Fruit fly (Drosophila melanogaster) S2 (cell line): ENCODE data around the gene CG31248.

Source experiments
- CG8478 ChIP-seq: fragments of >200 bp; optimal IDR thresholded peaks from 2 replicates; lab custom pipeline; 2018
- CTCF ChIP-seq, 2 experiments: fragments of >200 bp; optimal IDR thresholded peaks; 2 replicates each; lab custom pipeline; 2018

CG31248 gene

dm6 chr3R:7122172-7123072 lies 6.7 kb upstream of the CG31248 start:
- TF ChIP-seq CG8478 (lab: Kevin White, UChicago): no peak
- TF ChIP-seq CTCF (optimal IDR thresholded peaks at IDR 0.05; lab: Kevin White, UChicago): no peak

dm6 chr3R:7123073-7123572 lies 6.0 kb upstream of the CG31248 start:
- no peak for TF ChIP-seq CG8478 (lab: Kevin White, UChicago)
- no peak for TF ChIP-seq CTCF (optimal IDR thresholded peaks at IDR 0.05; lab: Kevin White, UChicago)

- no peak for TF ChIP-seq CG8478 (lab: Kevin White, UChicago)
- no peak for TF ChIP-seq CTCF (optimal IDR thresholded peaks at IDR 0.05; lab: Kevin White, UChicago)
These were observed 5.4 kb upstream of the CG31248 start for dm6 chr3R:7123699-7124098.

- TF ChIP-seq CG8478 (lab: Kevin White, UChicago): no peak
- peak in 1 of 2 experiments; percentile 21 for TF ChIP-seq CTCF (optimal IDR thresholded peaks at IDR 0.05; lab: Kevin White, UChicago)
These were observed 4.9 kb upstream of the CG31248 start, which contains the start of the genes Alh and CG10098 for dm6 chr3R:7124109-7124639. Alh (minus strand) TSS chr3R:7124185. CG10098 (plus strand) TSS chr3R:7124548.

dm6 chr3R:7127966-7128365 lies 1.2 kb upstream of the CG31248 start, which contains the start of gene CG10068:
CG10068 (minus strand) TSS chr3R:7128027.
- TF ChIP-seq CTCF (optimal IDR thresholded peaks at IDR 0.05; lab: Kevin White, UChicago): no peak
- TF ChIP-seq CG8478 (lab: Kevin White, UChicago): no peak

dm6 chr3R:7130827-7131226 lies 1.7 kb downstream of the CG31248 start:
- TF ChIP-seq CTCF (optimal IDR thresholded peaks at IDR 0.05; lab: Kevin White, UChicago) (no peak), CG8478 (lab: Kevin White, UChicago) (no peak)

dm6 chr3R:7131260-7131659 lies 2.1 kb downstream of the CG31248 start, which contains the start of gene CG31493:
CG31493 (plus strand) TSS chr3R:7131560.
- no peak for TF ChIP-seq CG8478 (lab: Kevin White, UChicago)
- TF ChIP-seq CTCF (optimal IDR thresholded peaks at IDR 0.05; lab: Kevin White, UChicago): no peak

dm6 chr3R:7134715-7135505 lies 5.8 kb downstream of the CG31248 start:
- no peak for TF ChIP-seq CTCF (optimal IDR thresholded peaks at IDR 0.05; lab: Kevin White, UChicago)
- no peak for TF ChIP-seq CG8478 (lab: Kevin White, UChicago)

dm6 chr3R:7135881-7136280 lies 6.8 kb downstream of the CG31248 start, which contains the start of gene Fer1:
Fer1 (plus strand) TSS chr3R:7136206.
- TF ChIP-seq CTCF (optimal IDR thresholded peaks at IDR 0.05; lab: Kevin White, UChicago): no peak

dm6 chr3R:7137207-7137606 lies 8.1 kb downstream of the CG31248 start:
- TF ChIP-seq CTCF (optimal IDR thresholded peaks at IDR 0.05; lab: Kevin White, UChicago): no peak
- no peak for TF ChIP-seq CG8478 (lab: Kevin White, UChicago)

- no peak for TF ChIP-seq CTCF (optimal IDR thresholded peaks at IDR 0.05; lab: Kevin White, UChicago)
- TF ChIP-seq CG8478 (lab: Kevin White, UChicago): no peak
These were observed 8.9 kb downstream of the CG31248 start for dm6 chr3R:7138058-7138457.

dm6 chr3R:7139188-7140038 lies 10.3 kb downstream of the CG31248 start:
- peak; percentile 58 to 72 for TF ChIP-seq CTCF (optimal IDR thresholded peaks at IDR 0.05; lab: Kevin White, UChicago)
- TF ChIP-seq CG8478 (lab: Kevin White, UChicago): no peak

- TF ChIP-seq CG8478 (lab: Kevin White, UChicago) (no peak), CTCF (optimal IDR thresholded peaks at IDR 0.05; lab: Kevin White, UChicago) (no peak)
These were observed 13.5 kb downstream of the CG31248 start for dm6 chr3R:7142580-7142979.
